Fruit fly (Drosophila melanogaster) whole organism, embryonic: ENCODE results near the gene Bap111.

Experiments
- Aef1 ChIP-seq: fragments of 200-800 bp; sonication (Bioruptor generic); IDR thresholded peaks from 3 replicates; pipeline ENCODE4 v1.3.6; 2022; ENCODE audit warnings: missing biosample characterization, missing genetic modification characterization
- B-H1 ChIP-seq: fragments of 200-800 bp; sonication (Bioruptor generic); IDR thresholded peaks from 3 replicates; pipeline ENCODE4 v1.3.6; 2022; ENCODE audit warnings: missing biosample characterization, missing genetic modification characterization
- CG12155 ChIP-seq: fragments of 200-800 bp; sonication (Bioruptor generic); optimal IDR thresholded peaks from 3 replicates; lab custom pipeline; 2016; ENCODE audit warnings: missing biosample characterization, missing genetic modification characterization
- CG12659 ChIP-seq: fragments of 200-800 bp; sonication (Bioruptor generic); optimal IDR thresholded peaks from 3 replicates; lab custom pipeline; 2017; ENCODE audit warnings: mild to moderate bottlenecking, missing biosample characterization, missing genetic modification reagents, missing genetic modification characterization
- CG13894 ChIP-seq: fragments of 200-800 bp; sonication (Bioruptor generic); optimal IDR thresholded peaks from 3 replicates; lab custom pipeline; 2018; ENCODE audit warnings: missing biosample characterization, mild to moderate bottlenecking, missing genetic modification characterization, moderate library complexity
- CG17385 ChIP-seq: fragments of 200-800 bp; sonication (Bioruptor generic); optimal IDR thresholded peaks from 3 replicates; lab custom pipeline; 2018; ENCODE audit warnings: missing biosample characterization, mild to moderate bottlenecking, missing genetic modification characterization
- CG18599 ChIP-seq: fragments of 200-800 bp; sonication (Bioruptor generic); optimal IDR thresholded peaks from 3 replicates; lab custom pipeline; 2017; ENCODE audit warnings: missing biosample characterization, missing genetic modification characterization, mild to moderate bottlenecking, moderate library complexity, missing genetic modification reagents
- CG2678 ChIP-seq: fragments of 200-800 bp; sonication (Bioruptor generic); optimal IDR thresholded peaks from 3 replicates; lab custom pipeline; 2019; ENCODE audit warnings: missing biosample characterization, mild to moderate bottlenecking, missing genetic modification characterization, moderate library complexity
- CG32767 ChIP-seq: fragments of 200-800 bp; sonication (Bioruptor generic); IDR thresholded peaks from 2 replicates; pipeline ENCODE4 v1.3.6; 2022; ENCODE audit warnings: missing biosample characterization, missing genetic modification characterization
- CG33557 ChIP-seq: fragments of 200-800 bp; sonication (Bioruptor generic); optimal IDR thresholded peaks from 2 replicates; lab custom pipeline; 2019; ENCODE audit warnings: missing biosample characterization, mild to moderate bottlenecking, missing genetic modification characterization, moderate library complexity
- CG34224 ChIP-seq: fragments of 200-800 bp; sonication (Bioruptor generic); IDR thresholded peaks from 3 replicates; pipeline ENCODE4 v1.3.6; 2022; ENCODE audit warnings: missing biosample characterization, missing genetic modification characterization; ENCODE audit not compliant: partially characterized antibody
- CG34422 ChIP-seq: fragments of 200-800 bp; sonication (Bioruptor generic); IDR thresholded peaks from 3 replicates; pipeline ENCODE4 v1.3.6; 2022; ENCODE audit warnings: missing biosample characterization, missing genetic modification characterization
- CG3995 ChIP-seq: fragments of 200-800 bp; sonication (Bioruptor generic); optimal IDR thresholded peaks from 3 replicates; lab custom pipeline; 2016; ENCODE audit warnings: missing biosample characterization, missing genetic modification characterization
- CG4424 ChIP-seq: fragments of 200-800 bp; sonication (Bioruptor generic); optimal IDR thresholded peaks from 3 replicates; lab custom pipeline; 2016; ENCODE audit warnings: missing biosample characterization, missing genetic modification characterization
- CG4854 ChIP-seq: fragments of 200-800 bp; sonication (Bioruptor generic); optimal IDR thresholded peaks from 2 replicates; lab custom pipeline; 2016; ENCODE audit warnings: missing biosample characterization, missing genetic modification characterization, inconsistent platforms
- CG7928 ChIP-seq: fragments of 200-800 bp; sonication (Bioruptor generic); optimal IDR thresholded peaks from 2 replicates; lab custom pipeline; 2017; ENCODE audit warnings: missing biosample characterization, mild to moderate bottlenecking, missing genetic modification characterization
- CG8281 ChIP-seq: fragments of 200-800 bp; sonication (Bioruptor generic); optimal IDR thresholded peaks from 2 replicates; lab custom pipeline; 2018; ENCODE audit warnings: missing biosample characterization, mild to moderate bottlenecking, missing genetic modification characterization, moderate library complexity
- CG9797 ChIP-seq: fragments of 200-800 bp; sonication (Bioruptor generic); optimal IDR thresholded peaks from 3 replicates; lab custom pipeline; 2018; ENCODE audit warnings: missing biosample characterization, mild to moderate bottlenecking, missing genetic modification characterization
- CHES-1-like ChIP-seq: fragments of 200-800 bp; sonication (Bioruptor generic); optimal IDR thresholded peaks from 2 replicates; lab custom pipeline; 2016; ENCODE audit warnings: missing biosample characterization, missing genetic modification characterization
- CTCF ChIP-seq: fragments of 200-800 bp; sonication (Bioruptor generic); optimal IDR thresholded peaks from 2 replicates; lab custom pipeline; 2017; ENCODE audit warnings: missing biosample characterization, mild to moderate bottlenecking, missing genetic modification characterization, moderate library complexity
- CoRest ChIP-seq: fragments of 200-800 bp; sonication (Bioruptor generic); optimal IDR thresholded peaks from 3 replicates; lab custom pipeline; 2018; ENCODE audit warnings: missing biosample characterization, mild to moderate bottlenecking, missing genetic modification characterization, moderate library complexity
- Dll ChIP-seq: fragments of 200-800 bp; sonication (Bioruptor generic); IDR thresholded peaks from 4 replicates; pipeline ENCODE4 v1.3.6; 2022; ENCODE audit warnings: missing biosample characterization, missing genetic modification characterization; ENCODE audit not compliant: partially characterized antibody
- Doc2 ChIP-seq: fragments of 200-800 bp; sonication (Bioruptor generic); IDR thresholded peaks from 2 replicates; pipeline ENCODE4 v1.3.6; 2022; ENCODE audit warnings: missing biosample characterization, missing genetic modification characterization
- Doc3 ChIP-seq: fragments of 200-800 bp; sonication (Bioruptor generic); IDR thresholded peaks from 3 replicates; pipeline ENCODE4 v1.3.6; 2022; ENCODE audit warnings: missing biosample characterization, missing genetic modification characterization; ENCODE audit not compliant: partially characterized antibody
- E2f1 ChIP-seq: fragments of 200-800 bp; sonication (Bioruptor generic); IDR thresholded peaks from 2 replicates; pipeline ENCODE4 v1.3.6; 2022; ENCODE audit warnings: missing biosample characterization, missing genetic modification characterization
- E2f2 ChIP-seq: fragments of 200-800 bp; sonication (Bioruptor generic); IDR thresholded peaks from 2 replicates; pipeline ENCODE4 v1.3.6; 2022; ENCODE audit warnings: missing biosample characterization, missing genetic modification characterization
- Ets65A ChIP-seq: fragments of 200-800 bp; sonication (Bioruptor generic); peaks from one replicate; lab custom pipeline; 2016; ENCODE audit warnings: missing biosample characterization, missing genetic modification characterization
- H2.0 ChIP-seq: fragments of 200-800 bp; sonication (Bioruptor generic); IDR thresholded peaks from 2 replicates; pipeline ENCODE4 v1.3.6; 2022; ENCODE audit warnings: missing biosample characterization, missing genetic modification characterization
- Jarid2 ChIP-seq: fragments of 200-800 bp; sonication (Bioruptor generic); optimal IDR thresholded peaks from 3 replicates; lab custom pipeline; 2017; ENCODE audit warnings: mild to moderate bottlenecking, missing biosample characterization, missing genetic modification reagents, missing genetic modification characterization
- Optix ChIP-seq: fragments of 200-800 bp; sonication (Bioruptor generic); IDR thresholded peaks from 3 replicates; pipeline ENCODE4 v1.3.6; 2022; ENCODE audit warnings: missing biosample characterization, missing genetic modification characterization
- Scr ChIP-seq: fragments of 200-800 bp; sonication (Bioruptor generic); IDR thresholded peaks from 2 replicates; pipeline ENCODE4 v1.3.6; 2022; ENCODE audit warnings: missing biosample characterization, missing genetic modification characterization; ENCODE audit not compliant: partially characterized antibody
- Sry-δ ChIP-seq: fragments of 200-800 bp; sonication (Bioruptor generic); optimal IDR thresholded peaks from 2 replicates; lab custom pipeline; 2016; ENCODE audit warnings: missing biosample characterization, missing genetic modification characterization
- amos ChIP-seq: fragments of 200-800 bp; sonication (Bioruptor generic); IDR thresholded peaks from 2 replicates; pipeline ENCODE4 v1.3.6; 2022; ENCODE audit warnings: missing biosample characterization, missing genetic modification characterization; ENCODE audit not compliant: partially characterized antibody
- bbx ChIP-seq: fragments of 200-800 bp; sonication (Bioruptor generic); IDR thresholded peaks from 2 replicates; pipeline ENCODE4 v1.3.6; 2022; ENCODE audit warnings: missing biosample characterization, missing genetic modification characterization; ENCODE audit not compliant: partially characterized antibody
- chm ChIP-seq: fragments of 200-800 bp; sonication (Bioruptor generic); IDR thresholded peaks from 2 replicates; pipeline ENCODE4 v1.3.6; 2022; ENCODE audit warnings: missing biosample characterization, missing genetic modification characterization
- danr ChIP-seq: fragments of 200-800 bp; sonication (Bioruptor generic); IDR thresholded peaks from 2 replicates; pipeline ENCODE4 v1.3.6; 2022; ENCODE audit warnings: missing biosample characterization, missing genetic modification characterization
- gro ChIP-seq: fragments of 200-800 bp; sonication (Bioruptor generic); optimal IDR thresholded peaks from 2 replicates; lab custom pipeline; 2016; ENCODE audit warnings: missing biosample characterization, missing genetic modification characterization
- hth ChIP-seq: fragments of >200 bp; optimal IDR thresholded peaks from 2 replicates; lab custom pipeline; 2017; ENCODE audit warnings: inconsistent platforms
- insv ChIP-seq, 2 experiments: fragments of 200-800 bp; sonication (Bioruptor generic); optimal IDR thresholded peaks; 3 replicates each; lab custom pipeline; 2016 to 2018; ENCODE audit warnings: missing biosample characterization in 2 of 2, missing genetic modification characterization in 2 of 2
- jumu ChIP-seq: fragments of 200-800 bp; sonication (Bioruptor generic); optimal IDR thresholded peaks from 3 replicates; lab custom pipeline; 2016; ENCODE audit warnings: missing biosample characterization, missing genetic modification characterization
- lbe ChIP-seq: fragments of 200-800 bp; sonication (Bioruptor generic); optimal IDR thresholded peaks from 2 replicates; lab custom pipeline; 2016; ENCODE audit warnings: missing biosample characterization, mild to moderate bottlenecking, missing genetic modification characterization
- mam ChIP-seq: fragments of 200-800 bp; sonication (Bioruptor generic); optimal IDR thresholded peaks from 3 replicates; lab custom pipeline; 2016; ENCODE audit warnings: missing biosample characterization, missing genetic modification characterization
- pita ChIP-seq: fragments of 200-800 bp; sonication (Bioruptor generic); optimal IDR thresholded peaks from 2 replicates; lab custom pipeline; 2017; ENCODE audit warnings: missing biosample characterization, mild to moderate bottlenecking, missing genetic modification characterization
- pros ChIP-seq: fragments of 200-800 bp; sonication (Bioruptor generic); optimal IDR thresholded peaks from 3 replicates; lab custom pipeline; 2019; ENCODE audit warnings: missing biosample characterization, mild to moderate bottlenecking, missing genetic modification characterization, moderate library complexity
- sd ChIP-seq: fragments of 200-800 bp; sonication (Bioruptor generic); optimal IDR thresholded peaks from 3 replicates; lab custom pipeline; 2018; ENCODE audit warnings: missing biosample characterization, mild to moderate bottlenecking, missing genetic modification characterization, moderate library complexity
- sens ChIP-seq: fragments of 200-800 bp; sonication (Bioruptor generic); peaks from one replicate; lab custom pipeline; 2016; ENCODE audit warnings: missing biosample characterization, missing genetic modification characterization
- sim ChIP-seq: fragments of 200-800 bp; sonication (Bioruptor generic); IDR thresholded peaks from 2 replicates; pipeline ENCODE4 v1.3.6; 2022; ENCODE audit warnings: missing biosample characterization, missing genetic modification characterization
- sisA ChIP-seq: fragments of 200-800 bp; sonication (Bioruptor generic); IDR thresholded peaks from 2 replicates; pipeline ENCODE4 v1.3.6; 2022; ENCODE audit warnings: missing biosample characterization, missing genetic modification characterization
- sob ChIP-seq: fragments of 200-800 bp; sonication (Bioruptor generic); IDR thresholded peaks from 2 replicates; pipeline ENCODE4 v1.3.6; 2022; ENCODE audit warnings: missing biosample characterization, missing genetic modification characterization
- vvl ChIP-seq: fragments of 200-800 bp; sonication (Bioruptor generic); IDR thresholded peaks from 2 replicates; pipeline ENCODE4 v1.3.6; 2022; ENCODE audit warnings: missing biosample characterization, missing genetic modification characterization
- zf30C ChIP-seq: fragments of 200-800 bp; sonication (Bioruptor generic); optimal IDR thresholded peaks from 3 replicates; lab custom pipeline; 2018; ENCODE audit warnings: missing biosample characterization, mild to moderate bottlenecking, missing genetic modification characterization

Gene Bap111

dm6 chrX:9156388-9156823 lies 7.3 kb downstream of the Bap111 start, which contains the start of gene His3.3B (continued):
- TF ChIP-seq amos (peak; percentile 56; the same call in 1 of the 2 replicates), E2f1 (GFP tag; lab: Robert Waterston, UW) (no peak), lbe (no peak), Scr (GFP tag; lab: Robert Waterston, UW) (peak; percentile 41), sob (GFP tag; lab: Robert Waterston, UW) (no peak), Aef1 (GFP tag; lab: Robert Waterston, UW) (no peak), CTCF (peak; percentile 54), sisA (GFP tag; lab: Robert Waterston, UW) (no peak), CG32767 (GFP tag; lab: Robert Waterston, UW) (peak; percentile 35; the same call in 1 of the 2 replicates), pita (GFP tag; lab: Kevin White, UChicago) (peak; percentile 50), CG4424 (peak; percentile 5), B-H1 (GFP tag; lab: Robert Waterston, UW) (no peak), CG34422 (GFP tag; lab: Robert Waterston, UW) (peak; percentile 54; the same call in 1 of the 3 replicates), mam (GFP tag; lab: Kevin White, UChicago) (no peak), Optix (GFP tag; lab: Robert Waterston, UW) (no peak), jumu (GFP tag; lab: Kevin White, UChicago) (no peak), CG12659 (peak; percentile 78), sim (GFP tag; lab: Robert Waterston, UW) (no peak), Doc3 (no peak; the same call in 2 of the 3 replicates), Sry-δ (peak; percentile 90), bbx (GFP tag; lab: Robert Waterston, UW) (peak; percentile 21; the same call in 1 of the 2 replicates), CG12155 (GFP tag; lab: Kevin White, UChicago) (peak; percentile 34), CG34224 (GFP tag; lab: Robert Waterston, UW) (0 out of 3 replicates have a peak, but pooled peaks have one; percentile 10), Doc2 (GFP tag; lab: Robert Waterston, UW) (no peak), CG7928 (GFP tag; lab: Kevin White, UChicago) (peak; percentile 3), CG2678 (peak; percentile 20), Dll (GFP tag; lab: Robert Waterston, UW) (peak; percentile 56; the same call in 1 of the 4 replicates), E2f2 (GFP tag; lab: Robert Waterston, UW) (peak; percentile 90), insv (GFP tag; optimal IDR thresholded peaks at IDR 0.05; lab: Kevin White, UChicago) (peak in 1 of 2 experiments; percentile 34), CHES-1-like (GFP tag; lab: Kevin White, UChicago) (no peak), CG3995 (peak; percentile 4), zf30C (GFP tag; lab: Kevin White, UChicago) (peak; percentile 13), CG33557 (GFP tag; lab: Kevin White, UChicago) (peak; percentile 11), hth (lab: Kevin White, UChicago) (no peak), CG17385 (GFP tag; lab: Kevin White, UChicago) (peak; percentile 17), CG4854 (GFP tag; lab: Kevin White, UChicago) (peak; percentile 5), sens (GFP tag; lab: Kevin White, UChicago) (peak; percentile 14), CG8281 (no peak), gro (GFP tag; lab: Kevin White, UChicago) (peak; percentile 25), CG9797 (GFP tag; lab: Kevin White, UChicago) (peak; percentile 44), vvl (GFP tag; lab: Robert Waterston, UW) (peak; percentile 27; the same call in 1 of the 2 replicates), sd (tag; lab: Kevin White, UChicago) (peak; percentile 32), CG13894 (tag; lab: Kevin White, UChicago) (peak; percentile 38), Ets65A (GFP tag; lab: Kevin White, UChicago) (no peak), chm (peak; percentile 51), danr (no peak), CG18599 (GFP tag; lab: Kevin White, UChicago) (peak; percentile 38), pros (GFP tag; lab: Kevin White, UChicago) (no peak), CoRest (tag; lab: Kevin White, UChicago) (no peak), Jarid2 (peak; percentile 48), H2.0 (no peak)
